Fruit fly (Drosophila melanogaster) whole organism, embryonic: Measurements from ENCODE around the gene Veneno.

ENCODE experiments used
- Abd-B ChIP-seq: fragments of 200-800 bp; sonication (Bioruptor generic); optimal IDR thresholded peaks from 2 replicates; lab custom pipeline; 2018; ENCODE audit warnings: missing biosample characterization, mild to moderate bottlenecking, missing genetic modification characterization, moderate library complexity
- Adf1 ChIP-seq: fragments of 200-800 bp; sonication (Bioruptor generic); IDR thresholded peaks from 2 replicates; pipeline ENCODE4 v1.3.6; 2022; ENCODE audit warnings: missing biosample characterization, missing genetic modification characterization
- B-H2 ChIP-seq: fragments of 200-800 bp; sonication (Bioruptor generic); optimal IDR thresholded peaks from 2 replicates; lab custom pipeline; 2018; ENCODE audit warnings: missing biosample characterization, mild to moderate bottlenecking, missing genetic modification characterization
- CG10565 ChIP-seq: fragments of 200-800 bp; sonication (Bioruptor generic); optimal IDR thresholded peaks from 3 replicates; lab custom pipeline; 2016; ENCODE audit warnings: missing biosample characterization, mild to moderate bottlenecking, missing genetic modification characterization
- CG13296 ChIP-seq: fragments of 200-800 bp; sonication (Bioruptor generic); optimal IDR thresholded peaks from 3 replicates; lab custom pipeline; 2018; ENCODE audit warnings: missing biosample characterization, mild to moderate bottlenecking, missing genetic modification characterization
- CG14050 ChIP-seq: fragments of 200-800 bp; sonication (Bioruptor generic); IDR thresholded peaks from 3 replicates; pipeline ENCODE4 v1.3.6; 2022; ENCODE audit warnings: missing biosample characterization, missing genetic modification characterization
- CG15514 ChIP-seq: fragments of 200-800 bp; sonication (Bioruptor generic); optimal IDR thresholded peaks from 3 replicates; lab custom pipeline; 2017; ENCODE audit warnings: missing biosample characterization, missing genetic modification characterization, mild to moderate bottlenecking, moderate library complexity, missing genetic modification reagents
- CG1603 ChIP-seq: fragments of 200-800 bp; sonication (Bioruptor generic); optimal IDR thresholded peaks from 2 replicates; lab custom pipeline; 2019; ENCODE audit warnings: missing biosample characterization, mild to moderate bottlenecking, missing genetic modification characterization, moderate library complexity
- CG16779 ChIP-seq: fragments of 200-800 bp; sonication (Bioruptor generic); IDR thresholded peaks from 2 replicates; pipeline ENCODE4 v1.3.6; 2022; ENCODE audit warnings: missing biosample characterization, missing genetic modification characterization
- CG17361 ChIP-seq: fragments of 200-800 bp; sonication (Bioruptor generic); IDR thresholded peaks from 3 replicates; pipeline ENCODE4 v1.3.6; 2022; ENCODE audit warnings: missing biosample characterization, missing genetic modification characterization
- CG2202 ChIP-seq: fragments of 200-800 bp; sonication (Bioruptor generic); optimal IDR thresholded peaks from 2 replicates; lab custom pipeline; 2018; ENCODE audit warnings: missing biosample characterization, mild to moderate bottlenecking, missing genetic modification characterization
- CG4360 ChIP-seq: fragments of 200-800 bp; sonication (Bioruptor generic); IDR thresholded peaks from 2 replicates; pipeline ENCODE4 v1.3.6; 2022; ENCODE audit warnings: missing biosample characterization, missing genetic modification characterization
- CG4617 ChIP-seq: fragments of 200-800 bp; sonication (Bioruptor generic); optimal IDR thresholded peaks from 3 replicates; lab custom pipeline; 2016; ENCODE audit warnings: missing biosample characterization, missing genetic modification characterization, borderline replicate concordance
- CG6175 ChIP-seq: fragments of 200-800 bp; sonication (Bioruptor generic); IDR thresholded peaks from 3 replicates; pipeline ENCODE4 v1.3.6; 2022; ENCODE audit warnings: missing biosample characterization, missing genetic modification characterization
- CG6654 ChIP-seq: fragments of 200-800 bp; sonication (Bioruptor generic); optimal IDR thresholded peaks from 2 replicates; lab custom pipeline; 2017; ENCODE audit warnings: missing biosample characterization, mild to moderate bottlenecking, missing genetic modification characterization
- CG7372 ChIP-seq: fragments of 200-800 bp; sonication (Bioruptor generic); IDR thresholded peaks from 2 replicates; pipeline ENCODE4 v1.3.6; 2022; ENCODE audit warnings: missing biosample characterization, missing genetic modification characterization
- CG7556 ChIP-seq: fragments of 200-800 bp; sonication (Bioruptor generic); optimal IDR thresholded peaks from 2 replicates; lab custom pipeline; 2017; ENCODE audit warnings: missing biosample characterization, mild to moderate bottlenecking, missing genetic modification characterization
- CG8924 ChIP-seq: fragments of 200-800 bp; optimal IDR thresholded peaks from 3 replicates; lab custom pipeline; 2019; ENCODE audit warnings: missing biosample characterization, mild to moderate bottlenecking, missing genetic modification characterization, moderate library complexity
- CG9797 ChIP-seq: fragments of 200-800 bp; sonication (Bioruptor generic); optimal IDR thresholded peaks from 3 replicates; lab custom pipeline; 2018; ENCODE audit warnings: missing biosample characterization, mild to moderate bottlenecking, missing genetic modification characterization
- D19B ChIP-seq: fragments of 200-800 bp; sonication (Bioruptor generic); optimal IDR thresholded peaks from 2 replicates; lab custom pipeline; 2017; ENCODE audit warnings: missing biosample characterization, mild to moderate bottlenecking, missing genetic modification characterization
- Doc3 ChIP-seq: fragments of 200-800 bp; sonication (Bioruptor generic); IDR thresholded peaks from 3 replicates; pipeline ENCODE4 v1.3.6; 2022; ENCODE audit warnings: missing biosample characterization, missing genetic modification characterization; ENCODE audit not compliant: partially characterized antibody
- E2f1 ChIP-seq: fragments of 200-800 bp; sonication (Bioruptor generic); IDR thresholded peaks from 2 replicates; pipeline ENCODE4 v1.3.6; 2022; ENCODE audit warnings: missing biosample characterization, missing genetic modification characterization
- Ets97D ChIP-seq: fragments of 200-800 bp; sonication (Bioruptor generic); optimal IDR thresholded peaks from 3 replicates; lab custom pipeline; 2016; ENCODE audit warnings: missing biosample characterization, missing genetic modification characterization
- GATAe ChIP-seq: fragments of 200-800 bp; sonication (Bioruptor generic); conservative IDR thresholded peaks from 2 replicates; pipeline ENCODE4 v1.3.6; 2022; ENCODE audit warnings: missing biosample characterization, missing genetic modification characterization
- MESR4 ChIP-seq: fragments of 200-800 bp; sonication (Bioruptor generic); optimal IDR thresholded peaks from 2 replicates; lab custom pipeline; 2018; ENCODE audit warnings: missing biosample characterization, mild to moderate bottlenecking, missing genetic modification characterization, moderate library complexity
- MTF-1 ChIP-seq: fragments of 200-800 bp; sonication (Bioruptor generic); optimal IDR thresholded peaks from 2 replicates; lab custom pipeline; 2018; ENCODE audit warnings: missing biosample characterization, mild to moderate bottlenecking, missing genetic modification characterization, borderline replicate concordance
- Mrtf ChIP-seq: fragments of 200-800 bp; sonication (Bioruptor generic); IDR thresholded peaks from 3 replicates; pipeline ENCODE4 v1.3.6; 2022; ENCODE audit warnings: missing biosample characterization, missing genetic modification characterization
- Side ChIP-seq: fragments of 200-800 bp; sonication (Bioruptor generic); optimal IDR thresholded peaks from 2 replicates; lab custom pipeline; 2016; ENCODE audit warnings: missing biosample characterization, missing genetic modification characterization
- Taf1 ChIP-seq: fragments of 200-800 bp; sonication (Bioruptor generic); IDR thresholded peaks from 2 replicates; pipeline ENCODE4 v1.3.6; 2022; ENCODE audit warnings: missing biosample characterization, missing genetic modification characterization
- Tbp ChIP-seq: fragments of >200 bp; optimal IDR thresholded peaks from 2 replicates; lab custom pipeline; 2018; ENCODE audit warnings: missing biosample characterization, missing genetic modification characterization
- Xbp1 ChIP-seq: fragments of 200-800 bp; sonication (Bioruptor generic); optimal IDR thresholded peaks from 3 replicates; lab custom pipeline; 2016; ENCODE audit warnings: missing biosample characterization, mild to moderate bottlenecking, missing genetic modification characterization
- caup ChIP-seq: fragments of 200-800 bp; sonication (Bioruptor generic); optimal IDR thresholded peaks from 3 replicates; lab custom pipeline; 2017; ENCODE audit warnings: missing biosample characterization, mild to moderate bottlenecking, missing genetic modification characterization, moderate library complexity; ENCODE audit not compliant: severe bottlenecking
- gce ChIP-seq: fragments of 200-800 bp; sonication (Bioruptor generic); IDR thresholded peaks from 3 replicates; pipeline ENCODE4 v1.3.6; 2022; ENCODE audit warnings: missing biosample characterization, missing genetic modification characterization
- h ChIP-seq: fragments of >200 bp; optimal IDR thresholded peaks from 2 replicates; lab custom pipeline; 2017
- ind ChIP-seq: fragments of 200-800 bp; sonication (Bioruptor generic); optimal IDR thresholded peaks from 3 replicates; lab custom pipeline; 2016; ENCODE audit warnings: missing biosample characterization, missing genetic modification characterization
- kah ChIP-seq: fragments of 200-800 bp; sonication (Bioruptor generic); optimal IDR thresholded peaks from 2 replicates; lab custom pipeline; 2018; ENCODE audit warnings: missing biosample characterization, mild to moderate bottlenecking, missing genetic modification characterization
- kay ChIP-seq: fragments of 200-800 bp; sonication (Bioruptor generic); optimal IDR thresholded peaks from 2 replicates; lab custom pipeline; 2016; ENCODE audit warnings: missing biosample characterization, missing genetic modification characterization
- nerfin-1 ChIP-seq: fragments of 200-800 bp; sonication (Bioruptor generic); optimal IDR thresholded peaks from 3 replicates; lab custom pipeline; 2019; ENCODE audit warnings: missing biosample characterization, mild to moderate bottlenecking, missing genetic modification characterization, moderate library complexity
- p53 ChIP-seq: fragments of 200-800 bp; sonication (Bioruptor generic); optimal IDR thresholded peaks from 2 replicates; lab custom pipeline; 2016; ENCODE audit warnings: missing biosample characterization, missing genetic modification characterization
- psq ChIP-seq: fragments of 200-800 bp; sonication (Bioruptor generic); optimal IDR thresholded peaks from 2 replicates; lab custom pipeline; 2017; ENCODE audit warnings: missing biosample characterization, missing genetic modification characterization
- ranshi ChIP-seq: fragments of 200-800 bp; sonication (Bioruptor generic); IDR thresholded peaks from 2 replicates; pipeline ENCODE4 v1.3.6; 2022; ENCODE audit warnings: missing biosample characterization, missing genetic modification characterization
- repo ChIP-seq: fragments of 200-800 bp; sonication (Bioruptor generic); optimal IDR thresholded peaks from 2 replicates; lab custom pipeline; 2016; ENCODE audit warnings: missing biosample characterization, missing genetic modification characterization
- rib ChIP-seq: fragments of 200-800 bp; sonication (Bioruptor generic); IDR thresholded peaks from 2 replicates; pipeline ENCODE4 v1.3.6; 2022; ENCODE audit warnings: missing biosample characterization, missing genetic modification characterization
- row ChIP-seq: fragments of 200-800 bp; sonication (Bioruptor generic); IDR thresholded peaks from 3 replicates; pipeline ENCODE4 v1.3.6; 2022; ENCODE audit warnings: missing biosample characterization, missing genetic modification characterization
- so ChIP-seq: fragments of 200-800 bp; sonication (Bioruptor generic); IDR thresholded peaks from 3 replicates; pipeline ENCODE4 v1.3.6; 2022; ENCODE audit warnings: missing biosample characterization, missing genetic modification characterization
- tin ChIP-seq: fragments of 200-800 bp; sonication (Bioruptor generic); optimal IDR thresholded peaks from 3 replicates; lab custom pipeline; 2016; ENCODE audit warnings: missing biosample characterization, missing genetic modification characterization
- twi ChIP-seq: fragments of 200-800 bp; optimal IDR thresholded peaks from 2 replicates; lab custom pipeline; 2019; ENCODE audit warnings: missing biosample characterization, mild to moderate bottlenecking, missing genetic modification characterization, moderate library complexity
- unpg ChIP-seq: fragments of 200-800 bp; sonication (Bioruptor generic); optimal IDR thresholded peaks from 3 replicates; lab custom pipeline; 2018; ENCODE audit warnings: missing biosample characterization, mild to moderate bottlenecking, missing genetic modification characterization, moderate library complexity
- vnd ChIP-seq: fragments of 200-800 bp; sonication (Bioruptor generic); IDR thresholded peaks from 3 replicates; pipeline ENCODE4 v1.3.6; 2022; ENCODE audit warnings: missing biosample characterization, missing genetic modification characterization; ENCODE audit not compliant: partially characterized antibody
- vvl ChIP-seq: fragments of 200-800 bp; sonication (Bioruptor generic); IDR thresholded peaks from 2 replicates; pipeline ENCODE4 v1.3.6; 2022; ENCODE audit warnings: missing biosample characterization, missing genetic modification characterization
- zfh1 ChIP-seq: fragments of 200-800 bp; sonication (Bioruptor generic); IDR thresholded peaks from 3 replicates; pipeline ENCODE4 v1.3.6; 2022; ENCODE audit warnings: missing biosample characterization, missing genetic modification characterization

Veneno gene

dm6 chr3R:8356626-8357290 lies 5.6 kb downstream of the Veneno start, which contains the start of gene stck (continued):
- no peak for TF ChIP-seq vvl (GFP tag; lab: Robert Waterston, UW)
- no peak for TF ChIP-seq gce (GFP tag; lab: Robert Waterston, UW)
- peak; percentile 59; the same call in 1 of the 2 replicates for TF ChIP-seq CG4360 (GFP tag; lab: Robert Waterston, UW)
- TF ChIP-seq CG1603 (tag; lab: Kevin White, UChicago): peak; percentile 26
- no peak for TF ChIP-seq psq (GFP tag; lab: Kevin White, UChicago)
- no peak for TF ChIP-seq CG6654
- TF ChIP-seq CG9797 (GFP tag; lab: Kevin White, UChicago): peak; percentile 78
- no peak for TF ChIP-seq MTF-1
- TF ChIP-seq Abd-B (GFP tag; lab: Kevin White, UChicago): no peak
- TF ChIP-seq CG4617 (GFP tag; lab: Kevin White, UChicago): peak; percentile 91
- no peak for TF ChIP-seq ind
- TF ChIP-seq CG14050 (GFP tag; lab: Robert Waterston, UW): no peak
- TF ChIP-seq CG7556 (GFP tag; lab: Kevin White, UChicago): no peak
- peak; percentile 70 for TF ChIP-seq Ets97D (GFP tag; lab: Kevin White, UChicago)
- no peak for TF ChIP-seq rib
- TF ChIP-seq B-H2: no peak
- TF ChIP-seq h (lab: Kevin White, UChicago): no peak
- TF ChIP-seq repo (GFP tag; lab: Kevin White, UChicago): no peak
- TF ChIP-seq Adf1 (GFP tag; lab: Robert Waterston, UW): no peak
- no peak for TF ChIP-seq CG2202 (tag; lab: Kevin White, UChicago)
- no peak for TF ChIP-seq twi (tag; lab: Kevin White, UChicago)
- no peak for TF ChIP-seq CG16779 (GFP tag; lab: Robert Waterston, UW)
- no peak for TF ChIP-seq Tbp (GFP tag; lab: Kevin White, UChicago)
- TF ChIP-seq so (GFP tag; lab: Robert Waterston, UW): no peak
- TF ChIP-seq tin (GFP tag; lab: Kevin White, UChicago): no peak
- no peak for TF ChIP-seq CG8924 (tag; lab: Kevin White, UChicago)
- TF ChIP-seq Xbp1 (GFP tag; lab: Kevin White, UChicago): no peak
- TF ChIP-seq p53: no peak
- TF ChIP-seq row (GFP tag; lab: Robert Waterston, UW): peak; percentile 54; the same call in 2 of the 3 replicates
- TF ChIP-seq nerfin-1 (tag; lab: Kevin White, UChicago): no peak
- TF ChIP-seq kah: no peak
- no peak for TF ChIP-seq CG13296 (GFP tag; lab: Kevin White, UChicago)
- TF ChIP-seq kay (GFP tag; lab: Kevin White, UChicago): no peak
- TF ChIP-seq Doc3 (GFP tag; lab: Robert Waterston, UW): 0 out of 3 replicates have a peak, but pooled peaks have one; percentile 26
- no peak for TF ChIP-seq CG7372 (GFP tag; lab: Robert Waterston, UW)
- no peak for TF ChIP-seq CG6175 (GFP tag; lab: Robert Waterston, UW)
- no peak for TF ChIP-seq D19B
- TF ChIP-seq zfh1 (GFP tag; lab: Robert Waterston, UW): no peak
- TF ChIP-seq CG10565: no peak
- no peak for TF ChIP-seq Taf1 (GFP tag; lab: Robert Waterston, UW)
- TF ChIP-seq Side (GFP tag; lab: Kevin White, UChicago): no peak
- TF ChIP-seq Mrtf: no peak
- no peak for TF ChIP-seq ranshi (GFP tag; lab: Robert Waterston, UW)
- TF ChIP-seq GATAe (GFP tag; lab: Robert Waterston, UW): peak; percentile 51; the same call in 1 of the 2 replicates
- TF ChIP-seq CG17361: no peak
- no peak for TF ChIP-seq E2f1 (GFP tag; lab: Robert Waterston, UW)
- TF ChIP-seq vnd (GFP tag; lab: Robert Waterston, UW): peak; percentile 62; the same call in 2 of the 3 replicates
- TF ChIP-seq unpg (GFP tag; lab: Kevin White, UChicago): no peak
- TF ChIP-seq MESR4 (GFP tag; lab: Kevin White, UChicago): peak; percentile 53
- TF ChIP-seq caup (GFP tag; lab: Kevin White, UChicago): peak; percentile 17
- TF ChIP-seq CG15514: peak; percentile 48
